Worm (Caenorhabditis elegans) whole organism, late embryonic: ENCODE data around the gene mnk-1.

Experiments
- C08G9.2 ChIP-seq: sonication (generic microtip); optimal IDR thresholded peaks from 2 replicates; lab custom pipeline; 2016; ENCODE audit warnings: mild to moderate bottlenecking, missing genetic modification characterization, moderate library complexity, missing compliant biosample characterization
- C38D4.7 ChIP-seq: fragments of 200-800 bp; sonication (Bioruptor generic); optimal IDR thresholded peaks from 2 replicates; lab custom pipeline; 2018; ENCODE audit warnings: mild to moderate bottlenecking, missing genetic modification characterization, moderate library complexity, missing compliant biosample characterization
- F13H6.1 ChIP-seq: sonication (generic microtip); optimal IDR thresholded peaks from 2 replicates; lab custom pipeline; 2016; ENCODE audit warnings: missing genetic modification characterization, missing compliant biosample characterization
- T23F11.4 ChIP-seq: fragments of 200-800 bp; sonication (Bioruptor generic); optimal IDR thresholded peaks from 2 replicates; lab custom pipeline; 2018; ENCODE audit warnings: mild to moderate bottlenecking, missing genetic modification characterization, missing compliant biosample characterization
- ceh-14 ChIP-seq: sonication (generic microtip); optimal IDR thresholded peaks from 2 replicates; lab custom pipeline; 2016; ENCODE audit warnings: missing genotype, missing genetic modification characterization, missing compliant biosample characterization
- ceh-18 ChIP-seq: sonication (generic microtip); optimal IDR thresholded peaks from 2 replicates; lab custom pipeline; 2016; ENCODE audit warnings: missing genetic modification characterization, missing compliant biosample characterization
- ceh-2 ChIP-seq: sonication (generic microtip); optimal IDR thresholded peaks from 2 replicates; lab custom pipeline; 2016; ENCODE audit warnings: missing genotype, missing genetic modification characterization, missing compliant biosample characterization
- ceh-30 ChIP-seq: fragments of 150-350 bp; optimal IDR thresholded peaks from 2 replicates; lab custom pipeline; 2014; ENCODE audit warnings: missing biosample characterization, missing genetic modification characterization
- ceh-31 ChIP-seq: sonication (generic microtip); optimal IDR thresholded peaks from 2 replicates; lab custom pipeline; 2016; ENCODE audit warnings: missing genetic modification characterization, missing compliant biosample characterization
- ceh-6 ChIP-seq: fragments of 200-800 bp; sonication (Bioruptor generic); optimal IDR thresholded peaks from 2 replicates; lab custom pipeline; 2018; ENCODE audit warnings: mild to moderate bottlenecking, missing genetic modification characterization, missing compliant biosample characterization
- che-1 ChIP-seq: sonication (generic microtip); optimal IDR thresholded peaks from 2 replicates; lab custom pipeline; 2016; ENCODE audit warnings: mild to moderate bottlenecking, missing genetic modification characterization, missing compliant biosample characterization
- dmd-4 ChIP-seq: sonication (generic microtip); optimal IDR thresholded peaks from 2 replicates; lab custom pipeline; 2016; ENCODE audit warnings: borderline replicate concordance, missing genetic modification characterization, missing compliant biosample characterization
- elt-2 ChIP-seq: sonication (generic microtip); optimal IDR thresholded peaks from 2 replicates; lab custom pipeline; 2016; ENCODE audit warnings: missing genetic modification reagents, missing genetic modification characterization, missing compliant biosample characterization
- elt-4 ChIP-seq: sonication (generic microtip); optimal IDR thresholded peaks from 2 replicates; lab custom pipeline; 2016; ENCODE audit warnings: missing genetic modification characterization, missing compliant biosample characterization
- ets-4 ChIP-seq: sonication (generic microtip); optimal IDR thresholded peaks from 2 replicates; lab custom pipeline; 2016; ENCODE audit warnings: missing genetic modification characterization, missing compliant biosample characterization
- fkh-10 ChIP-seq: fragments of 150-350 bp; optimal IDR thresholded peaks from 2 replicates; lab custom pipeline; 2014; ENCODE audit warnings: missing biosample characterization, missing genetic modification reagents, missing genetic modification characterization
- fkh-6 ChIP-seq: sonication (generic microtip); optimal IDR thresholded peaks from 2 replicates; lab custom pipeline; 2016; ENCODE audit warnings: missing genetic modification characterization, missing compliant biosample characterization
- gmeb-2 ChIP-seq: sonication (generic microtip); optimal IDR thresholded peaks from 2 replicates; lab custom pipeline; 2016; ENCODE audit warnings: missing genetic modification characterization, inconsistent platforms, missing compliant biosample characterization
- hlh-13 ChIP-seq: fragments of 200-800 bp; sonication (Bioruptor generic); optimal IDR thresholded peaks from 2 replicates; lab custom pipeline; 2018; ENCODE audit warnings: mild to moderate bottlenecking, missing genetic modification characterization, missing compliant biosample characterization
- hlh-6 ChIP-seq: sonication (generic microtip); optimal IDR thresholded peaks from 2 replicates; lab custom pipeline; 2016; ENCODE audit warnings: missing genotype, missing genetic modification characterization, missing compliant biosample characterization
- hlh-8 ChIP-seq: sonication (generic microtip); optimal IDR thresholded peaks from 2 replicates; lab custom pipeline; 2016; ENCODE audit warnings: missing genotype, missing genetic modification characterization, missing compliant biosample characterization
- lim-6 ChIP-seq: sonication (generic microtip); optimal IDR thresholded peaks from 2 replicates; lab custom pipeline; 2016; ENCODE audit warnings: missing genetic modification characterization, missing compliant biosample characterization
- mec-3 ChIP-seq: sonication (generic microtip); optimal IDR thresholded peaks from 2 replicates; lab custom pipeline; 2016; ENCODE audit warnings: borderline replicate concordance, missing genetic modification characterization, missing compliant biosample characterization
- nfya-1 ChIP-seq: sonication (generic microtip); optimal IDR thresholded peaks from 2 replicates; lab custom pipeline; 2017; ENCODE audit warnings: missing genetic modification characterization, mild to moderate bottlenecking, missing compliant biosample characterization, antibody characterized with exemption, moderate library complexity
- nhr-11 ChIP-seq: fragments of 150-350 bp; optimal IDR thresholded peaks from 2 replicates; lab custom pipeline; 2014; ENCODE audit warnings: missing biosample characterization, missing genetic modification characterization
- pat-9 ChIP-seq: fragments of 200-800 bp; sonication (Bioruptor generic); optimal IDR thresholded peaks from 2 replicates; lab custom pipeline; 2018; ENCODE audit warnings: mild to moderate bottlenecking, missing genetic modification characterization, moderate library complexity, missing compliant biosample characterization
- pax-1 ChIP-seq: fragments of 150-350 bp; optimal IDR thresholded peaks from 2 replicates; lab custom pipeline; 2014; ENCODE audit warnings: missing biosample characterization, missing genetic modification characterization
- pha-4 ChIP-seq: fragments of 150-350 bp; optimal IDR thresholded peaks from 2 replicates; lab custom pipeline; 2018; ENCODE audit warnings: missing biosample characterization, missing genetic modification reagents, missing genetic modification characterization
- ref-2 ChIP-seq: sonication (generic microtip); optimal IDR thresholded peaks from 2 replicates; lab custom pipeline; 2016; ENCODE audit warnings: missing genetic modification characterization, missing compliant biosample characterization
- tbx-2 ChIP-seq: sonication (generic microtip); optimal IDR thresholded peaks from 2 replicates; lab custom pipeline; 2016; ENCODE audit warnings: missing genetic modification characterization, missing compliant biosample characterization
- tbx-7 ChIP-seq: sonication (generic microtip); optimal IDR thresholded peaks from 2 replicates; lab custom pipeline; 2016; ENCODE audit warnings: missing genotype, missing genetic modification characterization, missing compliant biosample characterization
- ttx-3 ChIP-seq: sonication (generic microtip); optimal IDR thresholded peaks from 2 replicates; lab custom pipeline; 2016; ENCODE audit warnings: missing genetic modification reagents, missing genetic modification characterization, missing compliant biosample characterization
- unc-42 ChIP-seq: sonication (generic microtip); optimal IDR thresholded peaks from 2 replicates; lab custom pipeline; 2016; ENCODE audit warnings: missing genotype, missing genetic modification characterization, missing compliant biosample characterization
- unc-86 ChIP-seq: sonication (generic microtip); optimal IDR thresholded peaks from 2 replicates; lab custom pipeline; 2016; ENCODE audit warnings: missing genetic modification characterization, missing compliant biosample characterization
- zip-5 ChIP-seq: sonication (generic microtip); optimal IDR thresholded peaks from 2 replicates; lab custom pipeline; 2016; ENCODE audit warnings: missing genetic modification characterization, missing compliant biosample characterization
- ztf-16 ChIP-seq: sonication (generic microtip); optimal IDR thresholded peaks from 2 replicates; lab custom pipeline; 2017; ENCODE audit warnings: missing genetic modification characterization, missing compliant biosample characterization

Gene mnk-1

ce11 chrII:10541923-10542486, 12.8 kb downstream of the mnk-1 start, which contains the start of gene pro-1 (continued):
- TF ChIP-seq nfya-1: peak; percentile 43
- TF ChIP-seq mec-3 (tag; lab: Kevin White, UChicago): no peak
- no peak for TF ChIP-seq unc-42 (tag; lab: Kevin White, UChicago)

DNA sequence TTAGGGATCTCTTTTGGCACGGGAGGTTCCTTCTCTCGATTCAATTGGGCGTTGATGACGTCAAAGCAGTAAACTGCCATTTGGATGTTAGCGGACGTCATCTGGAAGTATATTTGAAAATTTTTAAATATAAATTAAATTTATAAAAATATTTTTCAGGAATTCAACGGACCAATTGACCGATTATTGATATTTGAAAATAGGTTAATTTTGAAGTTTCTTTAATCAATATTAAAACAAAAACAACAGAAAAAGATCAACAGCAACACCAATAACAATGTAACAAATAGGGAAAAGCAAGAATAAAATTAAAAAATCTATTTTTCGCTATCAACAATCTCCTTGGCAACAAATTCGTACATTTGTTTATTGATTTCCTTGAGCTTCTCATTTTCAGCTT, 15.6 kb downstream of the mnk-1 start, which contains the start of gene R166.3:
TSS of gene R166.3 (minus strand) at position 101 of the 400 bp plus-strand sequence.
- no peak for TF ChIP-seq lim-6 (tag; lab: Kevin White, UChicago)

DNA sequence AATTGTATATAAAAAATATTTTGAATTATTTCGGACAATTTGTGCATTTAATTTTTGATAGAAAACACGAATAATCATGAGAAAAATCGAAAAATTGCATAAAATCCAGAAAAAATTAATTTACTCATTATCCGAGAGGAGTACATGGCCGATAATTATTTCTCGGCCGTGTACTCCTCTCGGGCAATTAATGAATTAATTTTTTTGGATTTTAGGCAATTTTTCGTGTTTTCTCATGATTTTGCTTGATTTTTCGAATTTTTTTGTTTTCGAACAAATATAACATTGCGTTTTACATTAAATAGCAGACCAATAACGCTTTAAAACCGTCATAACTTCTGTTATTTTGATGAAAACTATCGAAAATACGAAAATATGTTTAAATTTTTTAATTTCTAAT, 16.9 kb downstream of the mnk-1 start:
- TF ChIP-seq tbx-7 (tag; lab: Kevin White, UChicago): peak; percentile 68
- no peak for TF ChIP-seq ceh-6 (GFP tag; lab: Kevin White, UChicago)
- no peak for TF ChIP-seq gmeb-2 (tag; lab: Kevin White, UChicago)
- peak; percentile 36 for TF ChIP-seq F13H6.1 (tag; lab: Kevin White, UChicago)
- TF ChIP-seq lim-6 (tag; lab: Kevin White, UChicago): peak; percentile 34
- TF ChIP-seq ets-4: peak; percentile 53
- TF ChIP-seq pha-4 (tag; lab: Kevin White, UChicago): no peak
- TF ChIP-seq ttx-3 (tag; lab: Kevin White, UChicago): peak; percentile 4
- peak; percentile 47 for TF ChIP-seq unc-42 (tag; lab: Kevin White, UChicago)
- no peak for TF ChIP-seq pat-9 (tag; lab: Kevin White, UChicago)
- TF ChIP-seq elt-2 (tag; lab: Kevin White, UChicago): peak; percentile 40
- TF ChIP-seq hlh-8 (tag; lab: Kevin White, UChicago): peak; percentile 26
- peak; percentile 83 for TF ChIP-seq ceh-31
- peak; percentile 81 for TF ChIP-seq C08G9.2 (tag; lab: Kevin White, UChicago)
- no peak for TF ChIP-seq ztf-16 (tag; lab: Kevin White, UChicago)
- peak; percentile 83 for TF ChIP-seq tbx-2 (tag; lab: Kevin White, UChicago)
- TF ChIP-seq hlh-6 (tag; lab: Kevin White, UChicago): no peak
- no peak for TF ChIP-seq elt-4 (tag; lab: Kevin White, UChicago)
- peak; percentile 70 for TF ChIP-seq zip-5 (tag; lab: Kevin White, UChicago)
- no peak for TF ChIP-seq T23F11.4 (GFP tag; lab: Kevin White, UChicago)
- TF ChIP-seq ceh-2: peak; percentile 85
- peak; percentile 26 for TF ChIP-seq unc-86 (tag; lab: Kevin White, UChicago)
- TF ChIP-seq C38D4.7 (GFP tag; lab: Kevin White, UChicago): no peak
- no peak for TF ChIP-seq fkh-10
- no peak for TF ChIP-seq hlh-13 (GFP tag; lab: Kevin White, UChicago)
- peak; percentile 12 for TF ChIP-seq ref-2 (tag; lab: Kevin White, UChicago)
- TF ChIP-seq pax-1: no peak

DNA sequence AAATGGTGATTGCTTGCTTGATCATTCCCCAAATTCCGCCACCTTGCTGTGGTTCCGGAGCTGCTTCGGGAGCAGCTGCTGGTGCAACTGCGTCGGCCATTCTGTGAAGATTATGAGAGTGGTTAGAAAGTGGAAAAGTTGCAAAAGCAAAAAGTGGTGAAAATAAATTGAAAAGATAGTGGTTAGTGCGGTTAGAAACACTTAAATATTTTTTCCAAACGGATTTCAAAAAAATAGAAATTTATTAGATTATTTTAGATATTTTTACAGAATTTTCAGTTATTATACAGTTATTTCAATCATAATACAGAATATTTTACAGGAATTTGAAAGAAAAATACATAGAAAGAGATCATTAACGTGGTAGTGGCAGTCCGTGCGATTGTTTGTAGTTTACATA, 17.3 kb downstream of the mnk-1 start, which contains the start of gene R166.2:
TSS of gene R166.2 (minus strand) at position 101 of the 400 bp plus-strand sequence.
- TF ChIP-seq ceh-31 (no peak), ceh-30 (tag; lab: Kevin White, UChicago) (no peak), mec-3 (tag; lab: Kevin White, UChicago) (no peak), ceh-14 (tag; lab: Kevin White, UChicago) (no peak), unc-86 (tag; lab: Kevin White, UChicago) (no peak), elt-4 (tag; lab: Kevin White, UChicago) (no peak), fkh-6 (tag; lab: Kevin White, UChicago) (no peak), che-1 (no peak), ceh-18 (tag; lab: Kevin White, UChicago) (no peak), hlh-6 (tag; lab: Kevin White, UChicago) (no peak), fkh-10 (no peak), nhr-11 (tag; lab: Kevin White, UChicago) (no peak), dmd-4 (tag; lab: Kevin White, UChicago) (no peak)
- TF ChIP-seq, all 69 proteins: peak for 0
